Worm (Caenorhabditis elegans): Measurements from ENCODE around the gene glo-4.

The glo-4 gene

DNA sequence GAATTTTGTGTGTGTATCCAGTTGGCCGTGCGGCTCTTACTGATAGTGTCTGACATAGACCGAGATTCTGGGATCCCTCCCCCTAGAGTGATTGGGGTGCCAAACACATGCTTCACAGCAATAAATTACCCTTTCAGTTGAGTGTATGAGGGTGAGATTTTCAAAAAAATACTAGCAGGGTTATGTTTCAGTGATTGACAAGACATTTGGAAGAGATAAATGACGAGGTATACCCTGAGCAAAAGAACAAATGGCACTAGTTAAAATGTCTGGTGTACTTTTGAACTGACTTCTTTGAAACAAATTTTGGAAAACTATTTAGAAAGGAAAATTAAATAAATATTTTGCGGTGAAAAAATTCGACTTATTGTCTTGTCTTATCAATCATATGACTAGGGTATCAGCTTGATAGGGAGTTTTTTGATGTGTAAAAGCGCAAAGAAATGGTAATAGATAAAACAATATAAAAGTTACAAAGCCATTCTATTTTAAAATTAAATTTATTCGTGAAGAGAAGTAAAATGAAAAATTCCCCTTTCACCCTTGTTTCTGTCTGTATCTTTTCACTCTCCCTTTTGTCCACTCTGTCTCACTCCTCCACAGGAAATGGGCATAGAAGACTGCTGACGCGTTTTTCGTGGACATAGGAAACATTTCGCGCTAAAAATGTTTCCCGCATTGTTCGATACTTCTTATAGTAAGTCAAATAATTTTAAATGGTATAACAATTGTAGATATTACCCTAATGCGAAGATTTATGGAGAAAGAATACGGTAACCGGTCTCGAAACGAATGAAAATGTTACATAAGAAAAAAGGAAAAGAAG is at the start of gene glo-4:
TSS of gene glo-4 (minus strand) at position 51 of the 826 bp plus-strand sequence.
- TF ChIP-seq ZK185.1 (tag; optimal IDR thresholded peaks at IDR 0.05; ENCODE audit: poor library complexity, severe bottlenecking) (no peak), efl-1 (GFP tag; optimal IDR thresholded peaks at IDR 0.05) (peak; percentile 71), unc-62 (GFP tag; optimal IDR thresholded peaks at IDR 0.05) (no peak), bed-1 (GFP tag; IDR thresholded peaks at IDR 0.05) (no peak), akir-1 (GFP tag; optimal IDR thresholded peaks at IDR 0.05) (no peak), F55B11.4 (tag; optimal IDR thresholded peaks at IDR 0.05; ENCODE audit: borderline replicate concordance, insufficient read depth) (no peak), lag-1 (GFP tag; IDR thresholded peaks at IDR 0.05) (no peak), xnd-1 (tag; optimal IDR thresholded peaks at IDR 0.05) (no peak), ceh-91 (GFP tag; IDR thresholded peaks at IDR 0.05) (no peak), nhr-80 (tag; optimal IDR thresholded peaks at IDR 0.05) (peak; percentile 62), attf-6 (GFP tag; IDR thresholded peaks at IDR 0.05) (no peak), T07F8.4 (tag; optimal IDR thresholded peaks at IDR 0.05) (no peak), egl-18 (GFP tag; IDR thresholded peaks at IDR 0.05) (no peak), nfya-2 (GFP tag; IDR thresholded peaks at IDR 0.05) (no peak), Y95B8A.8 (GFP tag; IDR thresholded peaks at IDR 0.05) (no peak), lin-35 (GFP tag; optimal IDR thresholded peaks at IDR 0.05) (peak in 1 of 3 experiments; percentile 81), Y56A3A.18 (GFP tag; IDR thresholded peaks at IDR 0.05) (no peak), madf-3 (GFP tag; IDR thresholded peaks at IDR 0.05) (0 out of 2 replicates have a peak, but pooled peaks have one; percentile 71), ets-4 (GFP tag; optimal IDR thresholded peaks at IDR 0.05) (no peak), C17E4.6 (GFP tag; IDR thresholded peaks at IDR 0.05) (no peak), egl-44 (GFP tag; IDR thresholded peaks at IDR 0.05) (no peak), snpc-4 (GFP tag; optimal IDR thresholded peaks at IDR 0.05) (no peak), snpc-4 (tag; optimal IDR thresholded peaks at IDR 0.05) (peak in 1 of 4 experiments; percentile 11), D2030.7 (GFP tag; IDR thresholded peaks at IDR 0.05) (no peak), sea-2 (GFP tag; IDR thresholded peaks at IDR 0.05) (no peak), ceh-27 (GFP tag; optimal IDR thresholded peaks at IDR 0.05) (peak; percentile 47), cebp-2 (GFP tag; IDR thresholded peaks at IDR 0.05) (no peak), let-526 (GFP tag; IDR thresholded peaks at IDR 0.05) (no peak), aptf-3 (GFP tag; IDR thresholded peaks at IDR 0.05) (no peak), mcd-1 (GFP tag; IDR thresholded peaks at IDR 0.05) (no peak), atf-7 (tag; optimal IDR thresholded peaks at IDR 0.05) (no peak), hrde-1 (tag; optimal IDR thresholded peaks at IDR 0.05; ENCODE audit: borderline replicate concordance) (no peak), nfyb-1 (GFP tag; IDR thresholded peaks at IDR 0.05) (no peak), ama-1 (optimal IDR thresholded peaks at IDR 0.05) (no peak), ama-1 (GFP tag; optimal IDR thresholded peaks at IDR 0.05) (no peak), hlh-12 (tag; optimal IDR thresholded peaks at IDR 0.05) (no peak), B0336.3 (GFP tag; IDR thresholded peaks at IDR 0.05) (no peak), aptf-2 (GFP tag; conservative IDR thresholded peaks at IDR 0.05) (no peak), ceh-79 (tag; optimal IDR thresholded peaks at IDR 0.05) (no peak), ekl-4 (GFP tag; IDR thresholded peaks at IDR 0.05) (peak; percentile 24; the same call in 1 of the 2 replicates), lin-26 (GFP tag; IDR thresholded peaks at IDR 0.05) (no peak), chd-7 (tag; optimal IDR thresholded peaks at IDR 0.05) (no peak), sptf-2 (GFP tag; optimal IDR thresholded peaks at IDR 0.05) (no peak), rpc-1 (optimal IDR thresholded peaks at IDR 0.05) (no peak), rpc-1 (tag; optimal IDR thresholded peaks at IDR 0.05) (no peak), him-1 (tag; optimal IDR thresholded peaks at IDR 0.05) (no peak), C06A6.2 (GFP tag; conservative IDR thresholded peaks at IDR 0.05) (no peak), rec-8 (tag; optimal IDR thresholded peaks at IDR 0.05) (no peak), zim-3 (tag; optimal IDR thresholded peaks at IDR 0.05) (no peak)
